Worm (Caenorhabditis elegans): Measurements from ENCODE around the gene C47E8.11.

The C47E8.11 gene

DNA sequence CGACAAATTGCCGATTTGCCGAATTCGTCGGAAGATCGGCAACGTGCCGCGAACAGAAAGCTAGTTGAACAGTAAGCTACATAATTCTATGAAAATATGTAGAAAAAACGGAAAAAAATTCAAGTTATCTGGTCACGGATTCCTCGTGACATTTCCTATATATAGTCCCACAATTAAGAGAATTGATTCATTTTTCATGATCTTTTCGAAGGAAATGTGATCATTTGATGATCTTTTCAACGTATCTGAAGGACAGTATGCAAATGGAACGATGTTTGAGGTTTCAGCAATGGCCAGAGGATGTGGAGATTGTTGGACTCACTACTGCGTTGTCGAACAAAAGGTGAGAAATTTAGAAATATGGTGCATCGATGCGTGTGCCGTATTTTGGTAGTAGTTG lies 19.5 kb downstream of the C47E8.11 start, which contains the start of gene R08A2.9:
Gene R08A2.9 (plus strand): TSS at position 301 of the 400 bp plus-strand sequence.
- TF ChIP-seq ets-4 (tag; optimal IDR thresholded peaks at IDR 0.05): no peak
- no peak for TF ChIP-seq ceh-34 (tag; optimal IDR thresholded peaks at IDR 0.05)
- no peak for TF ChIP-seq dve-1 (tag; optimal IDR thresholded peaks at IDR 0.05)
- no peak for TF ChIP-seq eyg-1 (tag; optimal IDR thresholded peaks at IDR 0.05)
- TF ChIP-seq elt-2 (tag; optimal IDR thresholded peaks at IDR 0.05): no peak
- TF ChIP-seq C38D4.7 (GFP tag; optimal IDR thresholded peaks at IDR 0.05): no peak
- TF ChIP-seq ceh-22 (tag; optimal IDR thresholded peaks at IDR 0.05): no peak
- no peak for TF ChIP-seq che-1 (tag; optimal IDR thresholded peaks at IDR 0.05)
- TF ChIP-seq C08G9.2 (tag; optimal IDR thresholded peaks at IDR 0.05): no peak
- no peak for TF ChIP-seq npax-4 (tag; optimal IDR thresholded peaks at IDR 0.05)
- no peak for TF ChIP-seq gmeb-2 (tag; optimal IDR thresholded peaks at IDR 0.05)
- no peak for TF ChIP-seq pros-1 (tag; optimal IDR thresholded peaks at IDR 0.05)
- TF ChIP-seq lin-11 (tag; optimal IDR thresholded peaks at IDR 0.05): no peak
- no peak for TF ChIP-seq pha-4 (tag; optimal IDR thresholded peaks at IDR 0.05)

- TF ChIP-seq che-1 (tag; optimal IDR thresholded peaks at IDR 0.05) (no peak), pax-1 (tag; optimal IDR thresholded peaks at IDR 0.05) (no peak), C38D4.7 (GFP tag; optimal IDR thresholded peaks at IDR 0.05) (no peak), pros-1 (tag; optimal IDR thresholded peaks at IDR 0.05) (no peak)
These were observed 22.7 kb downstream of the C47E8.11 start, which contains the start of gene ssp-33 for ce11 chrV:14711077-14711476. Gene ssp-33, plus strand, starts transcription at chrV:14711377.

DNA sequence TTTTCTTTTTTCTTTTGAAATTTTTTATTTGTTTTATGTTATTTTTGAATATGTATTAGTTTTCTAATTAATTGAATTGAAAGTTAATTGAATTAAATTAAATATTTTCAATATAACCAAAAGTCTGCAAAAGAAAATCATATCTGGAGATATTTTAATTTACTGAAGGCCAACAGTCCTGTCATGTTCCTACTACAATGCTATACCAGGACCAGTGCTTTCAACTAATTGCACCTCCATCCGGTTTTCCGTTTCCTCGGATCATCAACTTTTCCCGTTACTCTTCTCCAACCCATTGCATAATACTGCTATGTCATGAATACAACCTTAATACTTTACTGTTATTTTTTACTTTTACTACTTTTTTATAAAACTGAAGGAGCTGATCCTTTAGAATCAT lies 23.9 kb downstream of the C47E8.11 start, which contains the start of gene R08A2.5:
Gene R08A2.5 (plus strand): TSS at position 301 of the 400 bp plus-strand sequence.
- TF ChIP-seq unc-86 (tag; optimal IDR thresholded peaks at IDR 0.05) (no peak), ceh-6 (GFP tag; optimal IDR thresholded peaks at IDR 0.05) (no peak), unc-42 (tag; optimal IDR thresholded peaks at IDR 0.05) (no peak), npax-4 (tag; optimal IDR thresholded peaks at IDR 0.05) (no peak), ttx-3 (tag; optimal IDR thresholded peaks at IDR 0.05) (no peak), T23F11.4 (GFP tag; optimal IDR thresholded peaks at IDR 0.05) (no peak)

ce11 chrV:14715608-14716007 lies 27.2 kb downstream of the C47E8.11 start, which contains the start of gene R08A2.2:
Gene R08A2.2, minus strand, starts transcription at chrV:14715708.
- TF ChIP-seq F13H6.1 (tag; optimal IDR thresholded peaks at IDR 0.05) (no peak), sox-2 (GFP tag; IDR thresholded peaks at IDR 0.05) (no peak), odd-2 (tag; optimal IDR thresholded peaks at IDR 0.05) (no peak)

DNA sequence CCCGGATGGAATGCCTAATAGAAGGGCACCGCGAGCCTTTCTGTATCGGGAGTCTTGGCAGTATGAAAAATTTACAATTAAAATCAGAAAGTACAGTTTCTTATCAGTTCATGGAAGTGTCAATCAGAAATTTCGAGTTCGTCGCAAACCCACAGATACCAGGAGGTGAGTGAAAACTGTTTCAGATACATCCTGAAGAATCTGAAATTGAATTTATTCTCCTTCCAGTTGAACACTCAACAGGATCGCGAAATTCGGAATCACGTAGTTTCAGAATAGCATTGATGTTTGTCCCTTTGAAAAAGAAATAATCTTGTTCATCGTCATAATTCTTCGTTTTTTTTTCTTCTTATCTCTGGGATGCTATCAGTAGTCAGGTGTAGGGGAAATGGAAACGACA lies 27.7 kb downstream of the C47E8.11 start, which contains the start of gene fbxa-147:
Gene fbxa-147 (plus strand): TSS at position 386 of the 400 bp plus-strand sequence.
- TF ChIP-seq lin-11 (tag; optimal IDR thresholded peaks at IDR 0.05) (no peak), mec-3 (tag; optimal IDR thresholded peaks at IDR 0.05; ENCODE audit: borderline replicate concordance) (no peak), T23F11.4 (GFP tag; optimal IDR thresholded peaks at IDR 0.05) (no peak), pros-1 (tag; optimal IDR thresholded peaks at IDR 0.05) (no peak), gmeb-2 (tag; optimal IDR thresholded peaks at IDR 0.05) (no peak), hlh-8 (tag; optimal IDR thresholded peaks at IDR 0.05) (no peak), ceh-14 (tag; optimal IDR thresholded peaks at IDR 0.05) (no peak), ahr-1 (tag; optimal IDR thresholded peaks at IDR 0.05) (no peak)

DNA sequence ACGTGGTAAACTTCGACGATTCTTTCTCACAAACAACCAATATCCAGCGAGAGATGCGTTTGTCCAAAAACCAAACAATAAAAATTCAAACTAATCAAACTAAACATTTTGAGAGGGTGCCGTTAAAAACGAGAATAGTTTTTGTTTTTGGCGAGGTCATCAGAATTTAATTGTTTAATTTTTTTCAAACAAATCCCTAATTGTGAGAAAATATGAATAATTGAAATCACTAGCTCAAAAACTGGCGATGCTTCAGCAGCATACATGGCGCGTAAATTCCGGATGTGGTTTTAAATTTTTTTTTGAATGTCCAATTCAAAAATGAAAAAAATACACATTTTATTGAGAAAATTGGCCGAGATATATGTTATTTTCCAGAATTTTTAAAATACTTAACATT lies 31.1 kb downstream of the C47E8.11 start, which contains the start of gene R08A2.1:
Gene R08A2.1 (minus strand): TSS at position 101 of the 400 bp plus-strand sequence.
- no peak for TF ChIP-seq ceh-31 (tag; optimal IDR thresholded peaks at IDR 0.05)
- no peak for TF ChIP-seq che-1 (tag; optimal IDR thresholded peaks at IDR 0.05)
- TF ChIP-seq mec-3 (tag; optimal IDR thresholded peaks at IDR 0.05; ENCODE audit: borderline replicate concordance): no peak
- TF ChIP-seq pha-2 (tag; optimal IDR thresholded peaks at IDR 0.05): no peak
- no peak for TF ChIP-seq rnt-1 (tag; optimal IDR thresholded peaks at IDR 0.05)
- no peak for TF ChIP-seq pat-9 (tag; optimal IDR thresholded peaks at IDR 0.05)
- TF ChIP-seq syd-9 (tag; optimal IDR thresholded peaks at IDR 0.05): no peak
- no peak for TF ChIP-seq ceh-34 (tag; optimal IDR thresholded peaks at IDR 0.05)
- TF ChIP-seq hlh-6 (tag; optimal IDR thresholded peaks at IDR 0.05): no peak
- no peak for TF ChIP-seq ceh-22 (tag; optimal IDR thresholded peaks at IDR 0.05)

All from whole organism, late embryonic.